Worm (Caenorhabditis elegans) whole organism, L4 larva: ENCODE results near the gene C13A2.12.

Experiments
- ama-1 ChIP-seq: fragments of 150-350 bp; optimal IDR thresholded peaks from 2 replicates; lab custom pipeline; 2014; ENCODE audit warnings: inconsistent platforms, mixed read lengths
- ceh-62 ChIP-seq: sonication (generic microtip); optimal IDR thresholded peaks from 2 replicates; lab custom pipeline; 2017; ENCODE audit warnings: missing biosample characterization, missing genetic modification characterization
- ceh-82 ChIP-seq: sonication (generic microtip); optimal IDR thresholded peaks from 2 replicates; lab custom pipeline; 2017; ENCODE audit warnings: missing biosample characterization, missing genetic modification characterization
- egl-27 ChIP-seq: sonication (generic microtip); optimal IDR thresholded peaks from 3 replicates; lab custom pipeline; 2017; ENCODE audit warnings: missing biosample characterization, missing genetic modification reagents, missing genetic modification characterization
- nhr-42 ChIP-seq: fragments of 200-800 bp; sonication (Bioruptor generic); IDR thresholded peaks from 2 replicates; pipeline ENCODE4 v1.3.6; 2022; ENCODE audit warnings: missing genetic modification characterization, missing compliant biosample characterization

- no peak for TF ChIP-seq ama-1
- TF ChIP-seq ceh-62 (tag; lab: Kevin White, UChicago): no peak
- no peak for TF ChIP-seq nhr-42
- TF ChIP-seq ceh-82 (tag; lab: Kevin White, UChicago): no peak
- TF ChIP-seq egl-27: no peak
Measured at ce11 chrV:7220973-7221519, 38.0 kb upstream of the C13A2.12 start, which contains the start of the genes C13F10.8, C13F10.6 and kxd-1.
